Fruit fly (Drosophila melanogaster) whole organism, embryonic: ENCODE data around the gene CG8814.

Experiments
- Antp ChIP-seq: fragments of 200-800 bp; sonication (Bioruptor generic); optimal IDR thresholded peaks from 3 replicates; lab custom pipeline; 2016; ENCODE audit warnings: missing biosample characterization, missing genetic modification characterization
- Atf3 ChIP-seq: fragments of 200-800 bp; sonication (Bioruptor generic); optimal IDR thresholded peaks from 3 replicates; lab custom pipeline; 2016; ENCODE audit warnings: missing biosample characterization, missing genetic modification characterization
- Bdp1 ChIP-seq: fragments of 200-800 bp; sonication (Bioruptor generic); optimal IDR thresholded peaks from 3 replicates; lab custom pipeline; 2016; ENCODE audit warnings: missing biosample characterization, missing genetic modification characterization
- Blimp-1 ChIP-seq: fragments of 200-800 bp; sonication (Bioruptor generic); optimal IDR thresholded peaks from 3 replicates; lab custom pipeline; 2018; ENCODE audit warnings: missing biosample characterization, missing genetic modification characterization, mild to moderate bottlenecking, moderate library complexity, missing genetic modification reagents
- CG1024 ChIP-seq: fragments of 200-800 bp; sonication (Bioruptor generic); IDR thresholded peaks from 2 replicates; pipeline ENCODE4 v1.3.6; 2022; ENCODE audit warnings: missing biosample characterization, missing genetic modification characterization
- CG10431 ChIP-seq: fragments of 200-800 bp; sonication (Bioruptor generic); optimal IDR thresholded peaks from 3 replicates; lab custom pipeline; 2018; ENCODE audit warnings: missing biosample characterization, mild to moderate bottlenecking, missing genetic modification characterization
- CG10543 ChIP-seq: fragments of 200-800 bp; sonication (Bioruptor generic); optimal IDR thresholded peaks from 3 replicates; lab custom pipeline; 2017; ENCODE audit warnings: missing biosample characterization, mild to moderate bottlenecking, missing genetic modification characterization, moderate library complexity
- CG10654 ChIP-seq: fragments of 200-800 bp; sonication (Bioruptor generic); optimal IDR thresholded peaks from 2 replicates; lab custom pipeline; 2016; ENCODE audit warnings: missing biosample characterization, missing genetic modification characterization
- CG11723 ChIP-seq: fragments of 200-800 bp; sonication (Bioruptor generic); optimal IDR thresholded peaks from 2 replicates; lab custom pipeline; 2017; ENCODE audit warnings: missing biosample characterization, mild to moderate bottlenecking, missing genetic modification characterization
- CG1233 ChIP-seq: fragments of 200-800 bp; sonication (Bioruptor generic); optimal IDR thresholded peaks from 4 replicates; lab custom pipeline; 2018; ENCODE audit warnings: missing biosample characterization, mild to moderate bottlenecking, missing genetic modification characterization
- CG12391 ChIP-seq: fragments of 200-800 bp; sonication (Bioruptor generic); optimal IDR thresholded peaks from 3 replicates; lab custom pipeline; 2018; ENCODE audit warnings: missing biosample characterization, mild to moderate bottlenecking, missing genetic modification characterization, moderate library complexity
- CG12769 ChIP-seq: fragments of 200-800 bp; sonication (Bioruptor generic); optimal IDR thresholded peaks from 2 replicates; lab custom pipeline; 2019; ENCODE audit warnings: missing biosample characterization, mild to moderate bottlenecking, missing genetic modification characterization, moderate library complexity
- CG15479 ChIP-seq: fragments of 200-800 bp; sonication (Bioruptor generic); optimal IDR thresholded peaks from 3 replicates; lab custom pipeline; 2019; ENCODE audit warnings: missing biosample characterization, mild to moderate bottlenecking, missing genetic modification characterization, moderate library complexity
- CG17385 ChIP-seq: fragments of 200-800 bp; sonication (Bioruptor generic); optimal IDR thresholded peaks from 3 replicates; lab custom pipeline; 2018; ENCODE audit warnings: missing biosample characterization, mild to moderate bottlenecking, missing genetic modification characterization
- CG17802 ChIP-seq: fragments of 200-800 bp; sonication (Bioruptor generic); optimal IDR thresholded peaks from 2 replicates; lab custom pipeline; 2018; ENCODE audit warnings: missing biosample characterization, mild to moderate bottlenecking, missing genetic modification characterization, moderate library complexity
- CG17829 ChIP-seq: fragments of 200-800 bp; optimal IDR thresholded peaks from 2 replicates; lab custom pipeline; 2019; ENCODE audit warnings: missing biosample characterization, mild to moderate bottlenecking, missing genetic modification characterization, moderate library complexity
- CG30020 ChIP-seq: fragments of 200-800 bp; optimal IDR thresholded peaks from 2 replicates; lab custom pipeline; 2019; ENCODE audit warnings: missing biosample characterization, mild to moderate bottlenecking, missing genetic modification characterization, moderate library complexity
- CG32532 ChIP-seq: fragments of 200-800 bp; sonication (Bioruptor generic); IDR thresholded peaks from 2 replicates; pipeline ENCODE4 v1.3.6; 2022; ENCODE audit warnings: missing biosample characterization, missing genetic modification characterization
- CG33557 ChIP-seq: fragments of 200-800 bp; sonication (Bioruptor generic); optimal IDR thresholded peaks from 2 replicates; lab custom pipeline; 2019; ENCODE audit warnings: missing biosample characterization, mild to moderate bottlenecking, missing genetic modification characterization, moderate library complexity
- CG3838 ChIP-seq: fragments of 200-800 bp; sonication (Bioruptor generic); optimal IDR thresholded peaks from 3 replicates; lab custom pipeline; 2016; ENCODE audit warnings: missing biosample characterization, missing genetic modification characterization
- CG42726 ChIP-seq: fragments of 200-800 bp; sonication (Bioruptor generic); IDR thresholded peaks from 2 replicates; pipeline ENCODE4 v1.3.6; 2022; ENCODE audit warnings: missing biosample characterization, missing genetic modification characterization; ENCODE audit not compliant: partially characterized antibody
- CG4730 ChIP-seq: fragments of 200-800 bp; sonication (Bioruptor generic); IDR thresholded peaks from 2 replicates; pipeline ENCODE4 v1.3.6; 2022; ENCODE audit warnings: missing biosample characterization, missing genetic modification characterization
- CG6854 ChIP-seq: fragments of 200-800 bp; sonication (Bioruptor generic); optimal IDR thresholded peaks from 3 replicates; lab custom pipeline; 2017; ENCODE audit warnings: missing biosample characterization, mild to moderate bottlenecking, missing genetic modification characterization
- CG7786 ChIP-seq: fragments of 200-800 bp; sonication (Bioruptor generic); optimal IDR thresholded peaks from 2 replicates; lab custom pipeline; 2016; ENCODE audit warnings: missing biosample characterization, missing genetic modification characterization
- CG8478 ChIP-seq: fragments of >200 bp; optimal IDR thresholded peaks from 2 replicates; lab custom pipeline; 2018
- CG8944 ChIP-seq: fragments of 200-800 bp; sonication (Bioruptor generic); optimal IDR thresholded peaks from 3 replicates; lab custom pipeline; 2016; ENCODE audit warnings: missing biosample characterization, missing genetic modification characterization
- CG9932 ChIP-seq: fragments of 200-800 bp; sonication (Bioruptor generic); IDR thresholded peaks from 2 replicates; pipeline ENCODE4 v1.3.6; 2022; ENCODE audit warnings: missing biosample characterization, missing genetic modification characterization
- HHEX ChIP-seq: fragments of 200-800 bp; sonication (Bioruptor generic); optimal IDR thresholded peaks from 3 replicates; lab custom pipeline; 2017; ENCODE audit warnings: missing biosample characterization, mild to moderate bottlenecking, missing genetic modification characterization, missing genetic modification reagents
- HmgD ChIP-seq: fragments of 200-800 bp; sonication (Bioruptor generic); optimal IDR thresholded peaks from 3 replicates; lab custom pipeline; 2016; ENCODE audit warnings: missing biosample characterization, missing genetic modification characterization
- MBD-R2 ChIP-seq: fragments of 200-800 bp; sonication (Bioruptor generic); IDR thresholded peaks from 2 replicates; pipeline ENCODE4 v1.3.6; 2022; ENCODE audit warnings: missing biosample characterization, missing genetic modification characterization
- Meics ChIP-seq: fragments of 200-800 bp; sonication (Bioruptor generic); optimal IDR thresholded peaks from 2 replicates; lab custom pipeline; 2017; ENCODE audit warnings: missing biosample characterization, mild to moderate bottlenecking, missing genetic modification characterization
- Oaz ChIP-seq: fragments of 200-800 bp; sonication (Bioruptor generic); IDR thresholded peaks from 2 replicates; pipeline ENCODE4 v1.3.6; 2022; ENCODE audit warnings: missing biosample characterization, missing genetic modification characterization
- Opbp ChIP-seq: fragments of 200-800 bp; sonication (Bioruptor generic); IDR thresholded peaks from 3 replicates; pipeline ENCODE4 v1.3.6; 2022; ENCODE audit warnings: missing biosample characterization, missing genetic modification characterization; ENCODE audit not compliant: partially characterized antibody
- Rx ChIP-seq: fragments of 200-800 bp; sonication (Bioruptor generic); IDR thresholded peaks from 2 replicates; pipeline ENCODE4 v1.3.6; 2022; ENCODE audit warnings: missing biosample characterization, missing genetic modification characterization
- Spps ChIP-seq: fragments of 200-800 bp; sonication (Bioruptor generic); optimal IDR thresholded peaks from 2 replicates; lab custom pipeline; 2018; ENCODE audit warnings: missing biosample characterization, mild to moderate bottlenecking, missing genetic modification characterization
- Sry-δ ChIP-seq: fragments of 200-800 bp; sonication (Bioruptor generic); optimal IDR thresholded peaks from 2 replicates; lab custom pipeline; 2016; ENCODE audit warnings: missing biosample characterization, missing genetic modification characterization
- Vsx1 ChIP-seq: fragments of 200-800 bp; sonication (Bioruptor generic); optimal IDR thresholded peaks from 2 replicates; lab custom pipeline; 2017; ENCODE audit warnings: missing biosample characterization, mild to moderate bottlenecking, missing genetic modification characterization, missing genetic modification reagents
- ato ChIP-seq: fragments of 200-800 bp; sonication (Bioruptor generic); IDR thresholded peaks from 2 replicates; pipeline ENCODE4 v1.3.6; 2022; ENCODE audit warnings: missing biosample characterization, missing genetic modification characterization; ENCODE audit not compliant: partially characterized antibody
- br ChIP-seq: fragments of >200 bp; optimal IDR thresholded peaks from 2 replicates; lab custom pipeline; 2017
- dm ChIP-seq: fragments of 200-800 bp; sonication (Bioruptor generic); optimal IDR thresholded peaks from 3 replicates; lab custom pipeline; 2016; ENCODE audit warnings: missing biosample characterization, missing genetic modification characterization
- eve ChIP-seq, 2 experiments: fragments of >200 bp; optimal IDR thresholded peaks; 2 replicates each; lab custom pipeline; 2017; ENCODE audit warnings: missing biosample characterization in 2 of 2, missing genetic modification characterization in 2 of 2
- fd96Cb ChIP-seq: fragments of 200-800 bp; sonication (Bioruptor generic); optimal IDR thresholded peaks from 2 replicates; lab custom pipeline; 2018; ENCODE audit warnings: missing biosample characterization, mild to moderate bottlenecking, missing genetic modification characterization, moderate library complexity
- ind ChIP-seq: fragments of 200-800 bp; sonication (Bioruptor generic); optimal IDR thresholded peaks from 3 replicates; lab custom pipeline; 2016; ENCODE audit warnings: missing biosample characterization, missing genetic modification characterization
- insv ChIP-seq, 2 experiments: fragments of 200-800 bp; sonication (Bioruptor generic); optimal IDR thresholded peaks; 3 replicates each; lab custom pipeline; 2016 to 2018; ENCODE audit warnings: missing biosample characterization in 2 of 2, missing genetic modification characterization in 2 of 2
- kay ChIP-seq: fragments of 200-800 bp; sonication (Bioruptor generic); optimal IDR thresholded peaks from 2 replicates; lab custom pipeline; 2016; ENCODE audit warnings: missing biosample characterization, missing genetic modification characterization
- kni ChIP-seq: fragments of 200-800 bp; sonication (Bioruptor generic); optimal IDR thresholded peaks from 3 replicates; lab custom pipeline; 2017; ENCODE audit warnings: mild to moderate bottlenecking, missing biosample characterization, missing genetic modification reagents, missing genetic modification characterization
- oc ChIP-seq: fragments of 200-800 bp; sonication (Bioruptor generic); optimal IDR thresholded peaks from 2 replicates; lab custom pipeline; 2018; ENCODE audit warnings: missing biosample characterization, mild to moderate bottlenecking, missing genetic modification characterization, moderate library complexity
- onecut ChIP-seq: fragments of 200-800 bp; sonication (Bioruptor generic); IDR thresholded peaks from 2 replicates; pipeline ENCODE4 v1.3.6; 2022; ENCODE audit warnings: missing biosample characterization, missing genetic modification characterization
- pita ChIP-seq: fragments of 200-800 bp; sonication (Bioruptor generic); optimal IDR thresholded peaks from 2 replicates; lab custom pipeline; 2017; ENCODE audit warnings: missing biosample characterization, mild to moderate bottlenecking, missing genetic modification characterization
- tna ChIP-seq: fragments of 200-800 bp; sonication (Bioruptor generic); IDR thresholded peaks from 2 replicates; pipeline ENCODE4 v1.3.6; 2022; ENCODE audit warnings: missing biosample characterization, missing genetic modification characterization; ENCODE audit not compliant: partially characterized antibody

The CG8814 gene

DNA sequence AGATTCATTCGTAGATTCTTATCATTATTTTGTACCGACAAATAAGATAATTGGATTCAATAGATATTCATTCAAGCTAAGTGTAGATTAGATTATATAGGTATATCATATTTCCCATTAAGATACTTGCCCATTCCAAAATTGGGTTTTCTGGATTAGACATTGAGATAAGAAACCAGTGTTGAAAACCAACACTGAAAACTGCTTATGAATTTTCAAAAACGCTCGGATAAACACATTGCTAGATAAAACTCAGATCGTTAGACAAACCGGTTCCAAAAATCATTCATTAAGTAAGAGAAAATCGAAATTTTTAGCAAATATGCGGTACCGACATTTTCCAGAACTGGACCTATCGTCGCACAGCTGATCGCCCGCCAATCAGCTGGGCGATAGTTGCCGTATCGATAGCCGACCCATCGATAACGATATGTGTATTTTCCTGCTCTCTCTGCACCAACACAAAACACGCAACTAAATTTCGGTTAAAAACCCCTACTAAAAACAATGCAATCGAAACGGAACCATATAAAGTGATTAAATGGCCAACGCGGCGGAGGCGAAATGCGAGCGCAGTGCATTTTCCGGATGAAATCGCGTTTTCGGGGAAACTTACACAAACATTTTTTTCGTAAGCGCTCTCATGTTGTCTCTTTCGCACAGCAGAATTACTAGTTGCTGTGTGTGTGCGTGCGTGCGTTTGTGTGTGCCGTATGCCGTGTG is 11.0 kb downstream of the CG8814 start, which contains the start of the genes NTPase and lilli (continued):
- TF ChIP-seq oc = peak; percentile 22
- peak; percentile 50 for TF ChIP-seq CG15479 (GFP tag; lab: Kevin White, UChicago)
- TF ChIP-seq insv (GFP tag; optimal IDR thresholded peaks at IDR 0.05; lab: Kevin White, UChicago) = no peak
- 0 out of 2 replicates have a peak, but pooled peaks have one; percentile 28 for TF ChIP-seq Oaz
- no peak for TF ChIP-seq CG6854
- peak; percentile 31 for TF ChIP-seq CG11723 (GFP tag; lab: Kevin White, UChicago)
- peak; percentile 9; the same call in 1 of the 2 replicates for TF ChIP-seq CG32532
- peak; percentile 14 for TF ChIP-seq CG10431 (GFP tag; lab: Kevin White, UChicago)
- TF ChIP-seq tna = peak; percentile 86
- TF ChIP-seq Opbp (GFP tag; lab: Robert Waterston, UW) = peak; percentile 93
- peak; percentile 74 for TF ChIP-seq CG7786 (GFP tag; lab: Kevin White, UChicago)
- TF ChIP-seq CG10543 (GFP tag; lab: Kevin White, UChicago) = no peak
- TF ChIP-seq CG3838 (GFP tag; lab: Kevin White, UChicago) = no peak
- TF ChIP-seq ato (GFP tag; lab: Robert Waterston, UW) = peak; percentile 88
- peak; percentile 79 for TF ChIP-seq ind (GFP tag; lab: Kevin White, UChicago)
- TF ChIP-seq onecut = peak; percentile 35
- TF ChIP-seq Meics (GFP tag; lab: Kevin White, UChicago) = peak; percentile 19
- no peak for TF ChIP-seq CG30020 (tag; lab: Kevin White, UChicago)
- TF ChIP-seq MBD-R2 (GFP tag; lab: Robert Waterston, UW) = peak; percentile 34; the same call in 1 of the 2 replicates
- no peak for TF ChIP-seq CG17385 (GFP tag; lab: Kevin White, UChicago)
- no peak; the same call in 1 of the 2 replicates for TF ChIP-seq Rx (GFP tag; lab: Robert Waterston, UW)
- peak; percentile 42 for TF ChIP-seq CG1233 (GFP tag; lab: Kevin White, UChicago)
- no peak for TF ChIP-seq CG12769 (tag; lab: Kevin White, UChicago)
- TF ChIP-seq CG1024 (GFP tag; lab: Robert Waterston, UW) = no peak
- TF ChIP-seq Atf3 (GFP tag; lab: Kevin White, UChicago) = peak; percentile 51
- peak; percentile 40 for TF ChIP-seq HHEX (GFP tag; lab: Kevin White, UChicago)
- TF ChIP-seq CG33557 = no peak
- TF ChIP-seq pita = no peak
- peak; percentile 18 for TF ChIP-seq HmgD (GFP tag; lab: Kevin White, UChicago)
- peak; percentile 94 for TF ChIP-seq CG42726 (GFP tag; lab: Robert Waterston, UW)
- TF ChIP-seq CG4730 (GFP tag; lab: Robert Waterston, UW) = no peak
- TF ChIP-seq eve (GFP tag; optimal IDR thresholded peaks at IDR 0.05; lab: Kevin White, UChicago) = peak in 1 of 2 experiments; percentile 29
- peak; percentile 84 for TF ChIP-seq Sry-δ (GFP tag; lab: Kevin White, UChicago)
- TF ChIP-seq dm (GFP tag; lab: Kevin White, UChicago) = peak; percentile 48
- TF ChIP-seq Blimp-1 (GFP tag; lab: Kevin White, UChicago) = peak; percentile 7
- TF ChIP-seq CG17802 = peak; percentile 39
- peak; percentile 36 for TF ChIP-seq CG17829 (tag; lab: Kevin White, UChicago)
- TF ChIP-seq kay (GFP tag; lab: Kevin White, UChicago) = peak; percentile 44
- TF ChIP-seq CG8478 (lab: Kevin White, UChicago) = peak; percentile 98
- no peak for TF ChIP-seq kni (GFP tag; lab: Kevin White, UChicago)
- peak; percentile 61 for TF ChIP-seq CG8944 (GFP tag; lab: Kevin White, UChicago)
- TF ChIP-seq CG10654 (GFP tag; lab: Kevin White, UChicago) = peak; percentile 48
- TF ChIP-seq CG12391 (tag; lab: Kevin White, UChicago) = peak; percentile 55
- TF ChIP-seq Bdp1 = peak; percentile 48
- TF ChIP-seq CG9932 = peak; percentile 67
- peak; percentile 85 for TF ChIP-seq Antp (GFP tag; lab: Kevin White, UChicago)
- no peak for TF ChIP-seq fd96Cb
- TF ChIP-seq br (lab: Kevin White, UChicago) = no peak
- no peak for TF ChIP-seq Vsx1 (GFP tag; lab: Kevin White, UChicago)
- peak; percentile 1 for TF ChIP-seq Spps
